Fruit fly (Drosophila melanogaster) Kc167 (cell line): ENCODE results near the gene SNF4Agamma.

ENCODE experiments used
- Myc ChIP-seq: fragments of >200 bp; optimal IDR thresholded peaks from 2 replicates; lab custom pipeline; 2017; ENCODE audit warnings: missing external identifiers
- Sin3A ChIP-seq: fragments of >200 bp; optimal IDR thresholded peaks from 2 replicates; lab custom pipeline; 2018; ENCODE audit warnings: missing external identifiers
- h ChIP-seq: fragments of >200 bp; optimal IDR thresholded peaks from 3 replicates; lab custom pipeline; 2018; ENCODE audit warnings: missing external identifiers
- insv ChIP-seq: fragments of >200 bp; optimal IDR thresholded peaks from 3 replicates; lab custom pipeline; 2018; ENCODE audit warnings: missing external identifiers
- psq ChIP-seq: fragments of >200 bp; optimal IDR thresholded peaks from 2 replicates; lab custom pipeline; 2017; ENCODE audit warnings: missing external identifiers

- TF ChIP-seq h (lab: Kevin White, UChicago) (no peak), Sin3A (lab: Kevin White, UChicago) (no peak), Myc (no peak), psq (lab: Kevin White, UChicago) (no peak), insv (lab: Kevin White, UChicago) (no peak)
Observed at dm6 chr3R:21193742-21194141, 53.2 kb downstream of the SNF4Agamma start.
